Worm (Caenorhabditis elegans): ENCODE data around the gene srh-27.

DNA sequence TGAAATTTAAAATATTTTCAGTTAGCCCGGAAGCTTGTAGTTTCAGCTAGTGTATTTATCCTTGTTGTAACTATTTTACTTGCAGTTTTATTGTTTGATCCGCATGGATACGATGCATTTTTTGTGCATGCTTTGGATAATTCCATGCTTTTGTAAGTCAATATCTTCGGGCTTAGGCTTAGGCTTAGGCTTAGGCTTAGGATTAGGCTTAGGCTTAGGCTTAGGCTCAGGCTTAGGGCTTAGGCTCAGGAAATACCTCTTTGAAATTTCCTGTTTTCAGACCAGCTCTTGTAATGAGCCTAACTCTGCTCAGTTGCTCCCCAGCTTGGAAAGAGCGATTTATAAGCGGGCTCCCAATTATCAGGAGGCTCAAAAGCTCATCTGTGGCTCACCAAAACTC is 18.7 kb downstream of the srh-27 start, which contains the start of gene srg-16:
- TF ChIP-seq nfya-1 (tag; optimal IDR thresholded peaks at IDR 0.05) = no peak
- TF ChIP-seq npax-4 (tag; optimal IDR thresholded peaks at IDR 0.05) = no peak
- TF ChIP-seq ama-1 (optimal IDR thresholded peaks at IDR 0.05) = no peak
- no peak for TF ChIP-seq ceh-2 (tag; optimal IDR thresholded peaks at IDR 0.05)
- TF ChIP-seq sox-2 (GFP tag; IDR thresholded peaks at IDR 0.05) = no peak
- TF ChIP-seq rnt-1 (tag; optimal IDR thresholded peaks at IDR 0.05) = no peak
